Fruit fly (Drosophila melanogaster): Measurements from ENCODE around the gene CG7382.
A peak's percentile ranks its signal among the peaks of the same experiment; 100 is the strongest.

CG7382 gene

dm6 chr2L:5527861-5528260 lies 8.2 kb upstream of the CG7382 start, which contains the start of gene CG31915 (continued):
- TF ChIP-seq MBD-R2 (GFP tag; IDR thresholded peaks at IDR 0.05) (peak; percentile 82), hb (GFP tag; IDR thresholded peaks at IDR 0.05; ENCODE audit: partially characterized antibody) (peak; percentile 85), Doc3 (GFP tag; IDR thresholded peaks at IDR 0.05; ENCODE audit: partially characterized antibody) (peak; percentile 53; the same call in 2 of the 3 replicates)

- TF ChIP-seq bigmax (GFP tag; optimal IDR thresholded peaks at IDR 0.05) (no peak), CG14014 (GFP tag; IDR thresholded peaks at IDR 0.05) (no peak), sens (GFP tag) (no peak), CG10979 (tag; optimal IDR thresholded peaks at IDR 0.05) (no peak), CG15269 (tag; optimal IDR thresholded peaks at IDR 0.05) (no peak), run (tag; optimal IDR thresholded peaks at IDR 0.05) (no peak), ci (GFP tag; IDR thresholded peaks at IDR 0.05) (no peak), Hey (tag; optimal IDR thresholded peaks at IDR 0.05) (no peak), Scr (GFP tag; IDR thresholded peaks at IDR 0.05; ENCODE audit: partially characterized antibody) (peak; percentile 59), oc (tag; optimal IDR thresholded peaks at IDR 0.05) (no peak), H2.0 (GFP tag; IDR thresholded peaks at IDR 0.05) (no peak), sug (tag; optimal IDR thresholded peaks at IDR 0.05) (no peak), HLH4C (GFP tag; IDR thresholded peaks at IDR 0.05; ENCODE audit: partially characterized antibody) (peak; percentile 77), lab (GFP tag; optimal IDR thresholded peaks at IDR 0.05) (no peak), CG17361 (GFP tag; IDR thresholded peaks at IDR 0.05) (no peak), CG8944 (GFP tag; optimal IDR thresholded peaks at IDR 0.05) (no peak), sd (tag; optimal IDR thresholded peaks at IDR 0.05) (no peak), zen (tag; optimal IDR thresholded peaks at IDR 0.05) (peak; percentile 25), slp2 (GFP tag; optimal IDR thresholded peaks at IDR 0.05) (no peak), CG30431 (GFP tag; optimal IDR thresholded peaks at IDR 0.05) (no peak), ken (GFP tag; IDR thresholded peaks at IDR 0.05) (no peak), gsb (GFP tag; IDR thresholded peaks at IDR 0.05) (no peak), pnt (GFP tag; optimal IDR thresholded peaks at IDR 0.05) (no peak), slbo (GFP tag; IDR thresholded peaks at IDR 0.05) (no peak), CG12104 (GFP tag; optimal IDR thresholded peaks at IDR 0.05) (no peak), ATbp (GFP tag; optimal IDR thresholded peaks at IDR 0.05) (no peak), mld (GFP tag; IDR thresholded peaks at IDR 0.05; ENCODE audit: partially characterized antibody) (0 out of 3 replicates have a peak, but pooled peaks have one; percentile 20), CG34224 (GFP tag; IDR thresholded peaks at IDR 0.05; ENCODE audit: partially characterized antibody) (peak; percentile 61; the same call in 1 of the 3 replicates), TFAM (GFP tag; optimal IDR thresholded peaks at IDR 0.05) (no peak), CG14710 (tag; optimal IDR thresholded peaks at IDR 0.05) (peak; percentile 99), Atf3 (GFP tag; optimal IDR thresholded peaks at IDR 0.05) (no peak), CG4617 (GFP tag; optimal IDR thresholded peaks at IDR 0.05; ENCODE audit: borderline replicate concordance) (no peak), vvl (GFP tag; IDR thresholded peaks at IDR 0.05) (no peak), CG7963 (GFP tag; IDR thresholded peaks at IDR 0.05; ENCODE audit: partially characterized antibody) (peak; percentile 53; the same call in 2 of the 3 replicates), CG5180 (GFP tag; optimal IDR thresholded peaks at IDR 0.05) (no peak), CG6791 (GFP tag; IDR thresholded peaks at IDR 0.05; ENCODE audit: partially characterized antibody) (peak; percentile 69; the same call in 1 of the 3 replicates), CG2199 (GFP tag; IDR thresholded peaks at IDR 0.05) (no peak), Dref (GFP tag; IDR thresholded peaks at IDR 0.05) (peak; percentile 79), gfzf (GFP tag; optimal IDR thresholded peaks at IDR 0.05) (no peak), CG10366 (GFP tag; IDR thresholded peaks at IDR 0.05) (no peak), sima (GFP tag; optimal IDR thresholded peaks at IDR 0.05) (no peak), Elba2 (GFP tag; optimal IDR thresholded peaks at IDR 0.05) (no peak), Doc3 (GFP tag; IDR thresholded peaks at IDR 0.05; ENCODE audit: partially characterized antibody) (0 out of 3 replicates have a peak, but pooled peaks have one; percentile 20), Myb (GFP tag; optimal IDR thresholded peaks at IDR 0.05) (no peak), Ada2b (GFP tag; IDR thresholded peaks at IDR 0.05) (no peak), tna (GFP tag; IDR thresholded peaks at IDR 0.05; ENCODE audit: partially characterized antibody) (peak; percentile 64; the same call in 1 of the 2 replicates)
Observed at dm6 chr2L:5526738-5527137, 7.0 kb upstream of the CG7382 start, which contains the start of gene Cox11. Gene Cox11, plus strand, starts transcription at chr2L:5526957.

All from whole organism, embryonic.